Fruit fly (Drosophila melanogaster): ENCODE measurements around the gene bdl.
A peak's percentile ranks its signal among the peaks of the same experiment; 100 is the strongest.

The bdl gene

dm6 chr2L:4324254-4324653 is at the start of gene bdl:
TSS of gene bdl (plus strand) at chr2L:4324554.
- 0 out of 2 replicates have a peak, but pooled peaks have one; percentile 37 for TF ChIP-seq CG32121 (GFP tag; IDR thresholded peaks at IDR 0.05)
- peak; percentile 42; the same call in 1 of the 3 replicates for TF ChIP-seq CG4496 (GFP tag; IDR thresholded peaks at IDR 0.05)
- no peak for TF ChIP-seq rn (GFP tag; IDR thresholded peaks at IDR 0.05)

DNA sequence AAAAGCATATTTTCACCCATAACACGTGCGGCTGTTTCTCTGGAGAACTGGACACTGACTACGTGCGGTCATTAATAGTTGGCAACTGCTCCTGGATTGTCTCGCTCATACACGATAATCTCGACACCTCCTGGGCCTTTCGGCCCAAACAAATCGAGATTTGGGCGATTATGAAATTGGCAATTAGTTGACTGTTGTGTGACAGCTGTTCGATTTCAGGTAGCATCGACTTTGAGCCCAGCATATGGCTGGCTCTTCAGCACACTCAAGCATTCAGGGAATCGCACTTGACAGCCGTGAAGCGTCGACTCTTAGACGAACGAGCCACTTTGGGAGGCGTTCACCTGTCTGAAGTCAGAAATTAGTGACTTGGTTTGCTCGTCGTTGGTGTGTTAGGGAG is 43.1 kb upstream of the bdl start, which contains the start of gene Art2:
TSS of gene Art2 (minus strand) at position 101 of the 400 bp plus-strand sequence.
- TF ChIP-seq gl (tag; optimal IDR thresholded peaks at IDR 0.05) = no peak
- TF ChIP-seq EcR (GFP tag; optimal IDR thresholded peaks at IDR 0.05) = no peak
- TF ChIP-seq CG12605 (GFP tag; IDR thresholded peaks at IDR 0.05) = no peak
- TF ChIP-seq CG8159 (tag; optimal IDR thresholded peaks at IDR 0.05) = no peak
- no peak for TF ChIP-seq Pif1A (GFP tag; optimal IDR thresholded peaks at IDR 0.05)
- TF ChIP-seq CG8301 (tag; optimal IDR thresholded peaks at IDR 0.05) = no peak
- no peak for TF ChIP-seq CG10348 (GFP tag; IDR thresholded peaks at IDR 0.05)
- TF ChIP-seq CG15710 (tag; optimal IDR thresholded peaks at IDR 0.05) = no peak
- TF ChIP-seq Snoo (tag; optimal IDR thresholded peaks at IDR 0.05) = no peak
- TF ChIP-seq CG4496 (GFP tag; IDR thresholded peaks at IDR 0.05) = no peak

dm6 chr2L:4281810-4282209 is 42.5 kb upstream of the bdl start:
- TF ChIP-seq CG15710 (tag; optimal IDR thresholded peaks at IDR 0.05) (no peak), D1 (tag; optimal IDR thresholded peaks at IDR 0.05) (no peak)

dm6 chr2L:4282339-4282680 is 42.0 kb upstream of the bdl start:
- no peak for TF ChIP-seq CG13204 (GFP tag; optimal IDR thresholded peaks at IDR 0.05)
- no peak for TF ChIP-seq fd96Ca (GFP tag; IDR thresholded peaks at IDR 0.05)
- no peak for TF ChIP-seq EcR (GFP tag; optimal IDR thresholded peaks at IDR 0.05)
- TF ChIP-seq rn (GFP tag; IDR thresholded peaks at IDR 0.05) = no peak
- TF ChIP-seq CG10348 (GFP tag; IDR thresholded peaks at IDR 0.05) = no peak
- no peak for TF ChIP-seq CG34367 (tag; optimal IDR thresholded peaks at IDR 0.05)
- TF ChIP-seq CG8159 (tag; optimal IDR thresholded peaks at IDR 0.05) = no peak
- TF ChIP-seq CG4496 (GFP tag; IDR thresholded peaks at IDR 0.05) = no peak
- no peak for TF ChIP-seq CG14655 (GFP tag; optimal IDR thresholded peaks at IDR 0.05)
- no peak for TF ChIP-seq CG17806 (tag; optimal IDR thresholded peaks at IDR 0.05)
- TF ChIP-seq Pif1B (GFP tag; optimal IDR thresholded peaks at IDR 0.05) = no peak
- TF ChIP-seq CG32121 (GFP tag; IDR thresholded peaks at IDR 0.05) = no peak
- TF ChIP-seq Pif1A (GFP tag; optimal IDR thresholded peaks at IDR 0.05) = no peak
- no peak for TF ChIP-seq Snoo (tag; optimal IDR thresholded peaks at IDR 0.05)
- TF ChIP-seq CG15710 (tag; optimal IDR thresholded peaks at IDR 0.05) = no peak
- no peak for TF ChIP-seq CG8301 (tag; optimal IDR thresholded peaks at IDR 0.05)
- no peak for TF ChIP-seq Ets98B (GFP tag; IDR thresholded peaks at IDR 0.05)
- no peak for TF ChIP-seq CG9948 (tag; optimal IDR thresholded peaks at IDR 0.05)
- TF ChIP-seq D1 (tag; optimal IDR thresholded peaks at IDR 0.05) = no peak
- no peak for TF ChIP-seq gl (tag; optimal IDR thresholded peaks at IDR 0.05)

DNA sequence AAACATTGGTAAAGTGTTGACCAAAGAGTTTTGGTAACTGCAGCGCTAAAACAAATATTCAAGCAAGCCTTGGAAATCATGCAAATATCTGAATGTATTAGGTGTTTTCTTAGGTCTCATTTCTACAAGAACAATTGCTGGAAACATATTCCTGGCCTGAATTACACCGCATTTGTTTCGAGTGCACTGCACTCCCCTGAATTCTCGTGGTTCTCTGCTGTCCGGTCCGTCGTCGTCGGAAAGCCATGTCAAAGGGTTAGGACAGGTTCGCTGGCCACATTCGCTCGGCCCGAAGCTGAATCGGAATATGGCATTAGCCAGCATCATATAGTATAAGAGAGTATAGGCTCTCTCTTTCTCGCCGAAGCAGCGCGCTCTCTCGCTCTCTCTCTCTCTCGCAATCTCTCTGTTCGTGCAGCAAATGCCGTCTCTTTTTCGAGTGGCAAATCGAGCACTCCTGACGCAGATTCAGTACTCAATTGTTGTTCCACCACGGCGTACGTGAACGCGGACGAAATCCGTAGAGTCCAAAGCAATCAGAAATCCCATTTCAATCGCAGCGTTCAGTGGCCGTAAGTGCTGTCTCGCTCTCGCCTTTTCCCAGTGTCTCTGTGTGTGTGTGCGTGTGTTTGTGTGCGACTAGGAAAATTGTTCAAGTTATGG is 41.5 kb upstream of the bdl start, which contains the start of gene tutl:
TSS of gene tutl (plus strand) at position 468 of the 663 bp plus-strand sequence.
- TF ChIP-seq CG14655 (GFP tag; optimal IDR thresholded peaks at IDR 0.05) (peak; percentile 92), CG17806 (tag; optimal IDR thresholded peaks at IDR 0.05) (peak; percentile 92), CG10348 (GFP tag; IDR thresholded peaks at IDR 0.05) (0 out of 2 replicates have a peak, but pooled peaks have one; percentile 19), Snoo (tag; optimal IDR thresholded peaks at IDR 0.05) (peak; percentile 93), D1 (tag; optimal IDR thresholded peaks at IDR 0.05) (peak; percentile 83), Ets98B (GFP tag; IDR thresholded peaks at IDR 0.05) (peak; percentile 46), EcR (GFP tag; optimal IDR thresholded peaks at IDR 0.05) (peak; percentile 76), CG12605 (GFP tag; IDR thresholded peaks at IDR 0.05) (peak; percentile 69), CG32121 (GFP tag; IDR thresholded peaks at IDR 0.05) (peak; percentile 43; the same call in 1 of the 2 replicates), Pif1B (GFP tag; optimal IDR thresholded peaks at IDR 0.05) (peak; percentile 86), CG15710 (tag; optimal IDR thresholded peaks at IDR 0.05) (peak; percentile 88), CG34367 (tag; optimal IDR thresholded peaks at IDR 0.05) (peak; percentile 86), gl (tag; optimal IDR thresholded peaks at IDR 0.05) (peak; percentile 88), CG13204 (GFP tag; optimal IDR thresholded peaks at IDR 0.05) (peak; percentile 89), rn (GFP tag; IDR thresholded peaks at IDR 0.05) (peak; percentile 71), CG8301 (tag; optimal IDR thresholded peaks at IDR 0.05) (peak; percentile 81), CG8159 (tag; optimal IDR thresholded peaks at IDR 0.05) (peak; percentile 93), CG4496 (GFP tag; IDR thresholded peaks at IDR 0.05) (peak; percentile 76), CG9948 (tag; optimal IDR thresholded peaks at IDR 0.05) (peak; percentile 92), fd96Ca (GFP tag; IDR thresholded peaks at IDR 0.05) (peak; percentile 83), Pif1A (GFP tag; optimal IDR thresholded peaks at IDR 0.05) (peak; percentile 89)

DNA sequence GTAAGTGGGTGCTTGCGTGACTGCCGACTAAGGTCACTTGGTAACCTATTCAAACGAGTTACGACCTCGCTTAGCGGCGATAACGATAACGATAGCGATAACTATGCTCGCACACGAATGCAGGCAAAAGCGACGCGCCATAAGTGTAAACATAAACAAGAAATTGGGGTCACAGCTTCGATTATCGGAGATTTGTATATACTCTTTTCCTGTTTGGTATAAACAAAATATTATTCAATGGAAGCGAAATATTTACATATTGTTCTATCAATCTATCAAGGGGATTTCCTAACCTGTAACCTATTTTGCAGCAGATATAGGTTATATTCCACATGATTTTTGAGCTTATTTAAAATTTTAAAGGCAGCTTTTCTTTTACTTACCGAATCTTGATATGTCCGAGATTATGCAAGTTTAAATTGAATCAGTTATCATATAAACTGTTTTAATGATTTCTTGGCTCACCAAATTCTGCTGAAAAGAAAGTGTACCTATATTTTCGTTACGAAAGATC is 38.3 kb upstream of the bdl start:
- TF ChIP-seq D1 (tag; optimal IDR thresholded peaks at IDR 0.05) (no peak), CG15710 (tag; optimal IDR thresholded peaks at IDR 0.05) (no peak), Pif1A (GFP tag; optimal IDR thresholded peaks at IDR 0.05) (no peak), CG8301 (tag; optimal IDR thresholded peaks at IDR 0.05) (peak; percentile 8), Pif1B (GFP tag; optimal IDR thresholded peaks at IDR 0.05) (no peak), CG8159 (tag; optimal IDR thresholded peaks at IDR 0.05) (peak; percentile 1)
